Worm (Caenorhabditis elegans): Measurements from ENCODE around the gene T19D7.6.

The T19D7.6 gene

DNA sequence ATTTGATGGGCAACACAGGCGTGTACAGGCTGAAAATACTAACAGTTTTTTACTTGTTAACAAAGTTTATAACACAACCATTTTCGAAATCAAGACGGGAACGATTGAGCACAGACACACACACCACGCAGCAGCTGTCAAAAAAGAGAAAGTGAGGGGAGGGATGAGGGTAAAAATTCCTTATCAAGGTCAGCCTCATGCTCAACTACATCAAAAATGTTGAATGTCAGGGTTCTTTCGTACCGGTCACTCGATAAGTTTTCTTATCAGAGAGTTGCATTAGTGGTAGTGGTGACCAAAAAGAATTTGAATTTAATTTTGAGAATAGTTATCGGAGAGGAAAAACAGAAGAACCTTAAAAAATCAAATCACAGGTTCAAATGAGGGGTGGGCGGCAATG lies at the start of gene T19D7.6:
Gene T19D7.6, minus strand, starts transcription at position 198 of the 400 bp plus-strand sequence.
- no peak for TF ChIP-seq lsy-2 (tag; optimal IDR thresholded peaks at IDR 0.05)
- TF ChIP-seq ztf-11 (tag; optimal IDR thresholded peaks at IDR 0.05): no peak
- no peak for TF ChIP-seq nhr-2 (tag; optimal IDR thresholded peaks at IDR 0.05)
- TF ChIP-seq cnd-1 (tag; optimal IDR thresholded peaks at IDR 0.05): no peak
- no peak for TF ChIP-seq unc-39 (tag; optimal IDR thresholded peaks at IDR 0.05)
- no peak for TF ChIP-seq tbx-8 (GFP tag; optimal IDR thresholded peaks at IDR 0.05)
- TF ChIP-seq nhr-76 (tag; optimal IDR thresholded peaks at IDR 0.05): no peak
- TF ChIP-seq blmp-1 (tag; optimal IDR thresholded peaks at IDR 0.05): no peak
- no peak for TF ChIP-seq ham-2 (GFP tag; optimal IDR thresholded peaks at IDR 0.05)
- no peak for TF ChIP-seq unc-120 (tag; optimal IDR thresholded peaks at IDR 0.05; ENCODE audit: poor library complexity, severe bottlenecking)
- no peak for TF ChIP-seq sptf-1 (tag; optimal IDR thresholded peaks at IDR 0.05)
- no peak for TF ChIP-seq snpc-4 (tag; optimal IDR thresholded peaks at IDR 0.05)
- no peak for TF ChIP-seq lin-13 (tag; optimal IDR thresholded peaks at IDR 0.05)
- no peak for TF ChIP-seq drap-1 (GFP tag; optimal IDR thresholded peaks at IDR 0.05)
- no peak for TF ChIP-seq flh-1 (GFP tag; optimal IDR thresholded peaks at IDR 0.05)
- TF ChIP-seq mep-1 (tag; optimal IDR thresholded peaks at IDR 0.05): no peak
- TF ChIP-seq mab-5 (tag; optimal IDR thresholded peaks at IDR 0.05): no peak

DNA sequence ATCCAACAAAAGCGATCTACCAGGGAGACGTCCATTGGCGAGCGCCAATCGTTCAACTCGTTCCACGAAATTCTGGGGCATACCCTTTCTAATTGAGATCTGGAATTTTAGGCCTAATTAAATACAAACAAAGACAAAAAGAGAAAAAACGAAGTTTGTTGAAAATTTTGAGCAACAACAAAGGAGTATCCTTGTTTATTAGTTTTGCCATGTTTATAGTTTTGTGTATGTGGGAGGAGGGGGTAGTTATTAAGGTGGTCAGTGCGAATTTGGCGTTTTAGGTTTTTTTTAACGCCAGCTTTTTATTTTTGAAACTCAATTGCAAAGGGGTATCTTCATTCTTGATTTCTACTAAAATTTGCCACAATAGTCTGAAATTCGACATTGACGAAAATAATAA lies 43.8 kb upstream of the T19D7.6 start, which contains the start of gene irk-2:
Gene irk-2, minus strand, starts transcription at position 101 of the 400 bp plus-strand sequence.
- TF ChIP-seq elt-3 (tag; optimal IDR thresholded peaks at IDR 0.05) (no peak), nhr-76 (tag; optimal IDR thresholded peaks at IDR 0.05) (no peak), ces-1 (GFP tag; optimal IDR thresholded peaks at IDR 0.05) (no peak), cnd-1 (tag; optimal IDR thresholded peaks at IDR 0.05) (no peak), mls-2 (tag; optimal IDR thresholded peaks at IDR 0.05) (no peak), ceh-39 (tag; optimal IDR thresholded peaks at IDR 0.05) (no peak), lin-32 (GFP tag; optimal IDR thresholded peaks at IDR 0.05) (no peak), sptf-1 (tag; optimal IDR thresholded peaks at IDR 0.05) (no peak), M03D4.4 (tag; optimal IDR thresholded peaks at IDR 0.05) (no peak), hlh-1 (tag; optimal IDR thresholded peaks at IDR 0.05) (no peak), blmp-1 (tag; optimal IDR thresholded peaks at IDR 0.05) (no peak), nhr-28 (tag; optimal IDR thresholded peaks at IDR 0.05) (no peak), ceh-83 (GFP tag; optimal IDR thresholded peaks at IDR 0.05) (no peak), pha-4 (tag; optimal IDR thresholded peaks at IDR 0.05) (no peak), ceh-43 (GFP tag; optimal IDR thresholded peaks at IDR 0.05) (no peak), lsy-2 (tag; optimal IDR thresholded peaks at IDR 0.05) (no peak), ham-2 (GFP tag; optimal IDR thresholded peaks at IDR 0.05) (no peak), nhr-12 (tag; optimal IDR thresholded peaks at IDR 0.05) (no peak), tbx-8 (GFP tag; optimal IDR thresholded peaks at IDR 0.05) (no peak), mab-5 (tag; optimal IDR thresholded peaks at IDR 0.05) (no peak)

DNA sequence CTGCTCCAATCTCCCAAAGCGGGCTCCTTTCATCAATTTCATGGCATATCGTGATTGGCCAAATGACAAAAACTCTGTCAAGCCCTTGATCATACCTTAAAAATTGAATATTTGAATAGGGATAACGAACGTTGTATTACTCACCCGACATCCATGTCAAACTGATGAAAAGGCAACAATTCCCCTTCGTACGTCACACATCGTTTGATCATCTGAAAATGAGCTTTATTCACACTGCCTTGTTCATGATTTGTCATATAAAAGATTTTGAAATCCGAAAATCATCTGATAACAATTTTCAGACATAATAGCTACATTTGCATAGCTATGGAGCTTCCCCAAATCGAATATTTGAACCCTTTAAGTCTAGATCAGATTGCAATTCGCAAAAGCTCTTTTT lies 35.9 kb upstream of the T19D7.6 start, which contains the start of gene M02A10.1:
Gene M02A10.1, plus strand, starts transcription at position 301 of the 400 bp plus-strand sequence.
- TF ChIP-seq nhr-76 (tag; optimal IDR thresholded peaks at IDR 0.05): no peak
- TF ChIP-seq lin-32 (GFP tag; optimal IDR thresholded peaks at IDR 0.05): no peak
- no peak for TF ChIP-seq mls-2 (tag; optimal IDR thresholded peaks at IDR 0.05)
- no peak for TF ChIP-seq nhr-2 (tag; optimal IDR thresholded peaks at IDR 0.05)
- no peak for TF ChIP-seq mab-5 (tag; optimal IDR thresholded peaks at IDR 0.05)
- TF ChIP-seq unc-39 (tag; optimal IDR thresholded peaks at IDR 0.05): no peak
- no peak for TF ChIP-seq lsy-2 (tag; optimal IDR thresholded peaks at IDR 0.05)
- TF ChIP-seq tbx-8 (GFP tag; optimal IDR thresholded peaks at IDR 0.05): no peak
- TF ChIP-seq zip-8 (tag; optimal IDR thresholded peaks at IDR 0.05): no peak
- no peak for TF ChIP-seq unc-120 (tag; optimal IDR thresholded peaks at IDR 0.05; ENCODE audit: poor library complexity, severe bottlenecking)
- no peak for TF ChIP-seq ztf-11 (tag; optimal IDR thresholded peaks at IDR 0.05)
- TF ChIP-seq hlh-1 (tag; optimal IDR thresholded peaks at IDR 0.05): no peak

DNA sequence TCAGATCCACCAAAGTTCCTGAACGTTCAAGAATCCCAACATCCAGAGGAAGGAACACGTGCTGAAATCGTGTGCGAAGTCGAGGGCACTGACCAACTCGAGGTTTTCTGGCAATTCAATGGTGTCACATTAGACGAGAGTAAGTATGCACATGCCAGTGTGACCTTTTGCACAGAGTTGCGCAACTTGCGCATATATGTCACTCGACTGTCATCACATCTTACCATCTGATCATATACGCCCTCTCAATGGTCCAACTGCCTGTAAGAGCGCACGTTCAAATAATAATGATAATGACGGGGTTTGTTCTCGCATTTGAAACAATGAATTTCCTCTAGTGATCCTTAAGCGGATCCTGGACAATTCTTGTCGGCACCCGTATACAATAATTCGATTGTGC lies 25.7 kb upstream of the T19D7.6 start:
- TF ChIP-seq unc-120 (tag; optimal IDR thresholded peaks at IDR 0.05; ENCODE audit: poor library complexity, severe bottlenecking) (no peak), nhr-28 (tag; optimal IDR thresholded peaks at IDR 0.05) (no peak), flh-1 (GFP tag; optimal IDR thresholded peaks at IDR 0.05) (no peak), elt-1 (tag; optimal IDR thresholded peaks at IDR 0.05; ENCODE audit: borderline replicate concordance, insufficient read depth) (no peak), mls-2 (tag; optimal IDR thresholded peaks at IDR 0.05) (no peak), lin-13 (tag; optimal IDR thresholded peaks at IDR 0.05) (no peak), sptf-1 (tag; optimal IDR thresholded peaks at IDR 0.05) (peak; percentile 24), lsy-2 (tag; optimal IDR thresholded peaks at IDR 0.05) (no peak), nhr-76 (tag; optimal IDR thresholded peaks at IDR 0.05) (no peak), ham-2 (GFP tag; optimal IDR thresholded peaks at IDR 0.05) (no peak), unc-62 (GFP tag; optimal IDR thresholded peaks at IDR 0.05) (peak; percentile 58), ceh-39 (tag; optimal IDR thresholded peaks at IDR 0.05) (no peak), zip-8 (tag; optimal IDR thresholded peaks at IDR 0.05) (no peak), elt-3 (tag; optimal IDR thresholded peaks at IDR 0.05) (no peak), M03D4.4 (tag; optimal IDR thresholded peaks at IDR 0.05) (no peak), nhr-2 (tag; optimal IDR thresholded peaks at IDR 0.05) (peak; percentile 92), drap-1 (GFP tag; optimal IDR thresholded peaks at IDR 0.05) (no peak), ceh-83 (GFP tag; optimal IDR thresholded peaks at IDR 0.05) (no peak)

Measured in whole organism, mixed stage, embryonic.